Fruit fly (Drosophila melanogaster) whole organism, embryonic: ENCODE results near the gene Rnb.
A peak's percentile ranks its signal among the peaks of the same experiment; 100 is the strongest.

Source experiments
- B-H2 ChIP-seq: fragments of 200-800 bp; sonication (Bioruptor generic); optimal IDR thresholded peaks from 2 replicates; lab custom pipeline; 2018; ENCODE audit warnings: missing biosample characterization, mild to moderate bottlenecking, missing genetic modification characterization
- C15 ChIP-seq: fragments of 200-800 bp; sonication (Bioruptor generic); IDR thresholded peaks from 3 replicates; pipeline ENCODE4 v1.3.6; 2022; ENCODE audit warnings: missing biosample characterization, missing genetic modification characterization
- CG10209 ChIP-seq: fragments of 200-800 bp; sonication (Bioruptor generic); optimal IDR thresholded peaks from 3 replicates; lab custom pipeline; 2017; ENCODE audit warnings: missing biosample characterization, mild to moderate bottlenecking, missing genetic modification characterization, missing genetic modification reagents
- CG10321 ChIP-seq: fragments of 200-800 bp; sonication (Bioruptor generic); IDR thresholded peaks from 2 replicates; pipeline ENCODE4 v1.3.6; 2022; ENCODE audit warnings: missing biosample characterization, missing genetic modification characterization
- CG11247 ChIP-seq: fragments of 200-800 bp; sonication (Bioruptor generic); IDR thresholded peaks from 2 replicates; pipeline ENCODE4 v1.3.6; 2022; ENCODE audit warnings: missing biosample characterization, missing genetic modification characterization
- CG17328 ChIP-seq: fragments of 200-800 bp; sonication (Bioruptor generic); IDR thresholded peaks from 2 replicates; pipeline ENCODE4 v1.3.6; 2022; ENCODE audit warnings: missing biosample characterization, missing genetic modification characterization
- CG30020 ChIP-seq: fragments of 200-800 bp; optimal IDR thresholded peaks from 2 replicates; lab custom pipeline; 2019; ENCODE audit warnings: missing biosample characterization, mild to moderate bottlenecking, missing genetic modification characterization, moderate library complexity
- CG31365 ChIP-seq: fragments of 200-800 bp; sonication (Bioruptor generic); optimal IDR thresholded peaks from 2 replicates; lab custom pipeline; 2018; ENCODE audit warnings: missing biosample characterization, mild to moderate bottlenecking, missing genetic modification characterization
- CG6854 ChIP-seq: fragments of 200-800 bp; sonication (Bioruptor generic); optimal IDR thresholded peaks from 3 replicates; lab custom pipeline; 2017; ENCODE audit warnings: missing biosample characterization, mild to moderate bottlenecking, missing genetic modification characterization
- CG7839 ChIP-seq: fragments of 200-800 bp; sonication (Bioruptor generic); optimal IDR thresholded peaks from 3 replicates; lab custom pipeline; 2018; ENCODE audit warnings: missing biosample characterization, mild to moderate bottlenecking, missing genetic modification characterization, moderate library complexity
- CG7987 ChIP-seq: fragments of 200-800 bp; sonication (Bioruptor generic); optimal IDR thresholded peaks from 2 replicates; lab custom pipeline; 2018; ENCODE audit warnings: missing biosample characterization, mild to moderate bottlenecking, missing genetic modification characterization, moderate library complexity
- CG8281 ChIP-seq: fragments of 200-800 bp; sonication (Bioruptor generic); optimal IDR thresholded peaks from 2 replicates; lab custom pipeline; 2018; ENCODE audit warnings: missing biosample characterization, mild to moderate bottlenecking, missing genetic modification characterization, moderate library complexity
- CG8478 ChIP-seq: fragments of >200 bp; optimal IDR thresholded peaks from 2 replicates; lab custom pipeline; 2018
- CG8765 ChIP-seq: fragments of 200-800 bp; sonication (Bioruptor generic); IDR thresholded peaks from 2 replicates; pipeline ENCODE4 v1.3.6; 2022; ENCODE audit warnings: missing biosample characterization, missing genetic modification characterization
- CG8944 ChIP-seq: fragments of 200-800 bp; sonication (Bioruptor generic); optimal IDR thresholded peaks from 3 replicates; lab custom pipeline; 2016; ENCODE audit warnings: missing biosample characterization, missing genetic modification characterization
- CG9797 ChIP-seq: fragments of 200-800 bp; sonication (Bioruptor generic); optimal IDR thresholded peaks from 3 replicates; lab custom pipeline; 2018; ENCODE audit warnings: missing biosample characterization, mild to moderate bottlenecking, missing genetic modification characterization
- CTCF ChIP-seq: fragments of 200-800 bp; sonication (Bioruptor generic); optimal IDR thresholded peaks from 2 replicates; lab custom pipeline; 2017; ENCODE audit warnings: missing biosample characterization, mild to moderate bottlenecking, missing genetic modification characterization, moderate library complexity
- Camta ChIP-seq: fragments of 200-800 bp; sonication (Bioruptor generic); optimal IDR thresholded peaks from 2 replicates; lab custom pipeline; 2016; ENCODE audit warnings: missing biosample characterization, missing genetic modification characterization
- Dip3 ChIP-seq: fragments of 200-800 bp; sonication (Bioruptor generic); optimal IDR thresholded peaks from 3 replicates; lab custom pipeline; 2016; ENCODE audit warnings: missing biosample characterization, missing genetic modification characterization
- Doc3 ChIP-seq: fragments of 200-800 bp; sonication (Bioruptor generic); IDR thresholded peaks from 3 replicates; pipeline ENCODE4 v1.3.6; 2022; ENCODE audit warnings: missing biosample characterization, missing genetic modification characterization; ENCODE audit not compliant: partially characterized antibody
- E2f1 ChIP-seq: fragments of 200-800 bp; sonication (Bioruptor generic); IDR thresholded peaks from 2 replicates; pipeline ENCODE4 v1.3.6; 2022; ENCODE audit warnings: missing biosample characterization, missing genetic modification characterization
- Fer3 ChIP-seq: fragments of 200-800 bp; sonication (Bioruptor generic); optimal IDR thresholded peaks from 2 replicates; lab custom pipeline; 2018; ENCODE audit warnings: missing biosample characterization, mild to moderate bottlenecking, missing genetic modification characterization, moderate library complexity
- Gug ChIP-seq: fragments of 200-800 bp; sonication (Bioruptor generic); IDR thresholded peaks from 4 replicates; pipeline ENCODE4 v1.3.6; 2022; ENCODE audit warnings: missing biosample characterization, missing genetic modification characterization
- Hey ChIP-seq: fragments of 200-800 bp; sonication (Bioruptor generic); optimal IDR thresholded peaks from 3 replicates; lab custom pipeline; 2018; ENCODE audit warnings: missing biosample characterization, mild to moderate bottlenecking, missing genetic modification characterization
- Hr78 ChIP-seq, 2 experiments: fragments of 200-800 bp in 1 of 2; fragments of >200 bp in 1 of 2; sonication (Bioruptor generic) in 1 of 2; optimal IDR thresholded peaks; 2 replicates each; lab custom pipeline; 2017 to 2019; ENCODE audit warnings: missing biosample characterization in 2 of 2, missing genetic modification characterization in 2 of 2, mild to moderate bottlenecking in 1 of 2, moderate library complexity in 1 of 2
- Meics ChIP-seq: fragments of 200-800 bp; sonication (Bioruptor generic); optimal IDR thresholded peaks from 2 replicates; lab custom pipeline; 2017; ENCODE audit warnings: missing biosample characterization, mild to moderate bottlenecking, missing genetic modification characterization
- NC2β ChIP-seq: fragments of 200-800 bp; sonication (Bioruptor generic); optimal IDR thresholded peaks from 2 replicates; lab custom pipeline; 2016; ENCODE audit warnings: missing biosample characterization, missing genetic modification characterization
- Oli ChIP-seq: fragments of 200-800 bp; sonication (Bioruptor generic); optimal IDR thresholded peaks from 2 replicates; lab custom pipeline; 2018; ENCODE audit warnings: missing biosample characterization, mild to moderate bottlenecking, missing genetic modification characterization, moderate library complexity
- Optix ChIP-seq: fragments of 200-800 bp; sonication (Bioruptor generic); IDR thresholded peaks from 3 replicates; pipeline ENCODE4 v1.3.6; 2022; ENCODE audit warnings: missing biosample characterization, missing genetic modification characterization
- Poxn ChIP-seq: fragments of 200-800 bp; sonication (Bioruptor generic); IDR thresholded peaks from 2 replicates; pipeline ENCODE4 v1.3.6; 2022; ENCODE audit warnings: missing biosample characterization, missing genetic modification characterization
- Sin3A ChIP-seq: fragments of >200 bp; optimal IDR thresholded peaks from 2 replicates; lab custom pipeline; 2018
- al ChIP-seq: fragments of 200-800 bp; sonication (Bioruptor generic); IDR thresholded peaks from 2 replicates; pipeline ENCODE4 v1.3.6; 2022; ENCODE audit warnings: missing biosample characterization, missing genetic modification characterization
- ash1 ChIP-seq: fragments of 200-800 bp; sonication (Bioruptor generic); optimal IDR thresholded peaks from 2 replicates; lab custom pipeline; 2018; ENCODE audit warnings: missing biosample characterization, mild to moderate bottlenecking, missing genetic modification characterization
- bowl ChIP-seq: fragments of 200-800 bp; sonication (Bioruptor generic); IDR thresholded peaks from 2 replicates; pipeline ENCODE4 v1.3.6; 2022; ENCODE audit warnings: missing biosample characterization, missing genetic modification characterization
- chif ChIP-seq, 2 experiments: fragments of 200-800 bp; sonication (Bioruptor generic); optimal IDR thresholded peaks; 3 replicates each; lab custom pipeline; 2016; ENCODE audit warnings: missing biosample characterization in 2 of 2, missing genetic modification characterization in 2 of 2
- dan ChIP-seq: fragments of 200-800 bp; sonication (Bioruptor generic); IDR thresholded peaks from 2 replicates; pipeline ENCODE4 v1.3.6; 2022; ENCODE audit warnings: missing biosample characterization, missing genetic modification characterization
- disco-r ChIP-seq: fragments of 200-800 bp; sonication (Bioruptor generic); optimal IDR thresholded peaks from 2 replicates; lab custom pipeline; 2016; ENCODE audit warnings: missing biosample characterization, missing genetic modification characterization
- fd64A ChIP-seq: fragments of 200-800 bp; sonication (Bioruptor generic); optimal IDR thresholded peaks from 3 replicates; lab custom pipeline; 2018; ENCODE audit warnings: missing biosample characterization, mild to moderate bottlenecking, missing genetic modification characterization
- h ChIP-seq: fragments of >200 bp; optimal IDR thresholded peaks from 2 replicates; lab custom pipeline; 2017
- inv ChIP-seq: fragments of 200-800 bp; sonication (Bioruptor generic); IDR thresholded peaks from 2 replicates; pipeline ENCODE4 v1.3.6; 2022; ENCODE audit warnings: missing biosample characterization, missing genetic modification characterization; ENCODE audit not compliant: partially characterized antibody
- klu ChIP-seq: fragments of 200-800 bp; sonication (Bioruptor generic); IDR thresholded peaks from 2 replicates; pipeline ENCODE4 v1.3.6; 2022; ENCODE audit warnings: missing biosample characterization, missing genetic modification characterization
- lab ChIP-seq: fragments of 200-800 bp; sonication (Bioruptor generic); optimal IDR thresholded peaks from 3 replicates; lab custom pipeline; 2017; ENCODE audit warnings: missing biosample characterization, missing genetic modification characterization, mild to moderate bottlenecking, moderate library complexity, missing genetic modification reagents
- onecut ChIP-seq: fragments of 200-800 bp; sonication (Bioruptor generic); IDR thresholded peaks from 2 replicates; pipeline ENCODE4 v1.3.6; 2022; ENCODE audit warnings: missing biosample characterization, missing genetic modification characterization
- peb ChIP-seq: fragments of 200-800 bp; sonication (Bioruptor generic); IDR thresholded peaks from 2 replicates; pipeline ENCODE4 v1.3.6; 2022; ENCODE audit warnings: missing biosample characterization, missing genetic modification characterization
- salm ChIP-seq: fragments of 200-800 bp; sonication (Bioruptor generic); optimal IDR thresholded peaks from 2 replicates; lab custom pipeline; 2018; ENCODE audit warnings: missing biosample characterization, mild to moderate bottlenecking, missing genetic modification characterization
- sima ChIP-seq: fragments of 200-800 bp; sonication (Bioruptor generic); optimal IDR thresholded peaks from 2 replicates; lab custom pipeline; 2016; ENCODE audit warnings: missing biosample characterization, missing genetic modification characterization
- sqz ChIP-seq: fragments of 200-800 bp; sonication (Bioruptor generic); optimal IDR thresholded peaks from 3 replicates; lab custom pipeline; 2018; ENCODE audit warnings: missing biosample characterization, mild to moderate bottlenecking, missing genetic modification characterization
- sr ChIP-seq: fragments of 200-800 bp; sonication (Bioruptor generic); IDR thresholded peaks from 3 replicates; pipeline ENCODE4 v1.3.6; 2022; ENCODE audit warnings: missing biosample characterization, missing genetic modification characterization
- tap ChIP-seq: fragments of 200-800 bp; optimal IDR thresholded peaks from 3 replicates; lab custom pipeline; 2019; ENCODE audit warnings: missing biosample characterization, mild to moderate bottlenecking, missing genetic modification characterization, moderate library complexity
- twi ChIP-seq: fragments of 200-800 bp; optimal IDR thresholded peaks from 2 replicates; lab custom pipeline; 2019; ENCODE audit warnings: missing biosample characterization, mild to moderate bottlenecking, missing genetic modification characterization, moderate library complexity
- wek ChIP-seq: fragments of 200-800 bp; sonication (Bioruptor generic); optimal IDR thresholded peaks from 3 replicates; lab custom pipeline; 2018; ENCODE audit warnings: missing biosample characterization, mild to moderate bottlenecking, missing genetic modification characterization, moderate library complexity
- zf30C ChIP-seq: fragments of 200-800 bp; sonication (Bioruptor generic); optimal IDR thresholded peaks from 3 replicates; lab custom pipeline; 2018; ENCODE audit warnings: missing biosample characterization, mild to moderate bottlenecking, missing genetic modification characterization

Gene Rnb

DNA sequence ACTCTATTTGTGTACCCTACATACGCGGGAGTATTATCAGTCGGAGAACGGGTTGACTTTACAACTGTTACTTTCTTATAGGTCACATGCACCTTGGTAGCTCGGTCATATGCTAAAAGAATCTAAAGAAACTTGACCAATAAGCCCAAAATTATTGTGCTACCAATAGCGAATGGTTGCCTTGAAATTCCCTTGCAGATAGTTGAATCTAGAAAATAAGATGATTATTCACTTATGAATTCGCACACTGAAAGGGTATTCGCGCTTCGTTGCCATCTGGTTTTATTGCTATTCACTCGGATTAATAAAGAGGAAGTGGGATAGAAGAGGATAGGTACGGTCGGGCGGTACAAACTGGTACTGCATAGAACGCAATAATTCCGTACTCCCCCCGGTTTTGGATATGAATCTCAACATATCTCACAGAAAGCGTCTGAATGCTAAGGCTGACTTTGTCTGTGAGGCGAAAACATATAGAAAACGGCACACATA is 25.3 kb downstream of the Rnb start (continued):
- TF ChIP-seq CG30020 (tag; lab: Kevin White, UChicago), result no peak
- TF ChIP-seq CG8281 (tag; lab: Kevin White, UChicago), result peak; percentile 59
- peak; percentile 74 for TF ChIP-seq klu (GFP tag; lab: Robert Waterston, UW)
- TF ChIP-seq Oli (tag; lab: Kevin White, UChicago), result peak; percentile 76
- TF ChIP-seq fd64A, result no peak
- TF ChIP-seq Poxn (GFP tag; lab: Robert Waterston, UW), result peak; percentile 57; the same call in 1 of the 2 replicates
- TF ChIP-seq B-H2 (GFP tag; lab: Kevin White, UChicago), result peak; percentile 64
- TF ChIP-seq disco-r (GFP tag; lab: Kevin White, UChicago), result peak; percentile 48
- TF ChIP-seq Meics (GFP tag; lab: Kevin White, UChicago), result peak; percentile 76
- peak; percentile 63; the same call in 1 of the 2 replicates for TF ChIP-seq E2f1 (GFP tag; lab: Robert Waterston, UW)
- no peak for TF ChIP-seq sima (GFP tag; lab: Kevin White, UChicago)
- TF ChIP-seq chif (GFP tag; optimal IDR thresholded peaks at IDR 0.05; lab: Kevin White, UChicago), result peak; percentile 48 to 72
- no peak for TF ChIP-seq zf30C (GFP tag; lab: Kevin White, UChicago)
- no peak for TF ChIP-seq Doc3
- 0 out of 3 replicates have a peak, but pooled peaks have one; percentile 18 for TF ChIP-seq C15 (GFP tag; lab: Robert Waterston, UW)
- no peak for TF ChIP-seq CG9797
- peak; percentile 72 for TF ChIP-seq CG10209 (GFP tag; lab: Kevin White, UChicago)
- TF ChIP-seq CG10321 (GFP tag; lab: Robert Waterston, UW), result no peak
- peak; percentile 72; the same call in 3 of the 4 replicates for TF ChIP-seq Gug
- peak; percentile 43; the same call in 1 of the 2 replicates for TF ChIP-seq CG17328 (GFP tag; lab: Robert Waterston, UW)
- no peak for TF ChIP-seq bowl (GFP tag; lab: Robert Waterston, UW)
- peak; percentile 0 for TF ChIP-seq CG7987 (GFP tag; lab: Kevin White, UChicago)
- peak; percentile 76 for TF ChIP-seq al (GFP tag; lab: Robert Waterston, UW)
- peak; percentile 78 for TF ChIP-seq Dip3 (GFP tag; lab: Kevin White, UChicago)
- peak; percentile 52; the same call in 1 of the 2 replicates for TF ChIP-seq peb (GFP tag; lab: Robert Waterston, UW)
- no peak; the same call in 1 of the 2 replicates for TF ChIP-seq CG8765 (GFP tag; lab: Robert Waterston, UW)
- TF ChIP-seq CG31365 (tag; lab: Kevin White, UChicago), result peak; percentile 40
- no peak for TF ChIP-seq CG6854 (GFP tag; lab: Kevin White, UChicago)
- TF ChIP-seq Hey (tag; lab: Kevin White, UChicago), result no peak
- no peak; the same call in 1 of the 2 replicates for TF ChIP-seq CG11247 (GFP tag; lab: Robert Waterston, UW)
- peak; percentile 45 for TF ChIP-seq Camta
- TF ChIP-seq Sin3A (lab: Kevin White, UChicago), result no peak
- peak; percentile 85 for TF ChIP-seq CG7839 (tag; lab: Kevin White, UChicago)
- peak; percentile 51 for TF ChIP-seq twi (tag; lab: Kevin White, UChicago)
- no peak for TF ChIP-seq inv (GFP tag; lab: Robert Waterston, UW)
- TF ChIP-seq sr (GFP tag; lab: Robert Waterston, UW), result no peak
- TF ChIP-seq NC2β (GFP tag; lab: Kevin White, UChicago), result peak; percentile 30
- TF ChIP-seq wek (GFP tag; lab: Kevin White, UChicago), result peak; percentile 0
- no peak for TF ChIP-seq sqz (GFP tag; lab: Kevin White, UChicago)
- peak; percentile 84 for TF ChIP-seq Fer3 (tag; lab: Kevin White, UChicago)
- TF ChIP-seq Hr78 (GFP tag; optimal IDR thresholded peaks at IDR 0.05; lab: Kevin White, UChicago), result no peak
- TF ChIP-seq ash1, result no peak
- peak; percentile 75 for TF ChIP-seq CG8944 (GFP tag; lab: Kevin White, UChicago)
- no peak for TF ChIP-seq CTCF (GFP tag; lab: Kevin White, UChicago)
- TF ChIP-seq onecut (GFP tag; lab: Robert Waterston, UW), result peak; percentile 10; the same call in 1 of the 2 replicates
- TF ChIP-seq salm (tag; lab: Kevin White, UChicago), result no peak
- TF ChIP-seq lab, result peak; percentile 72
- TF ChIP-seq h (lab: Kevin White, UChicago), result no peak
- TF ChIP-seq CG8478, result no peak
- peak; percentile 28 for TF ChIP-seq tap
- no peak for TF ChIP-seq dan (GFP tag; lab: Robert Waterston, UW)
- TF ChIP-seq Optix (GFP tag; lab: Robert Waterston, UW), result peak; percentile 70; the same call in 1 of the 3 replicates
